Worm (Caenorhabditis elegans): Measurements from ENCODE around the gene bre-5.

The bre-5 gene

ce11 chrIV:12044844-12045738, 5.9 kb downstream of the bre-5 start:
- no peak for TF ChIP-seq snpc-4 (tag; optimal IDR thresholded peaks at IDR 0.05)
- no peak for TF ChIP-seq nhr-2 (tag; optimal IDR thresholded peaks at IDR 0.05)
- TF ChIP-seq ceh-43 (GFP tag; optimal IDR thresholded peaks at IDR 0.05), result no peak
- TF ChIP-seq cnd-1 (tag; optimal IDR thresholded peaks at IDR 0.05), result no peak
- no peak for TF ChIP-seq mls-2 (tag; optimal IDR thresholded peaks at IDR 0.05)
- TF ChIP-seq zip-8 (tag; optimal IDR thresholded peaks at IDR 0.05), result peak; percentile 84
- TF ChIP-seq tbx-8 (GFP tag; optimal IDR thresholded peaks at IDR 0.05), result no peak
- peak; percentile 42 for TF ChIP-seq elt-1 (tag; optimal IDR thresholded peaks at IDR 0.05; ENCODE audit: borderline replicate concordance, insufficient read depth)
- TF ChIP-seq mab-5 (tag; optimal IDR thresholded peaks at IDR 0.05), result no peak
- TF ChIP-seq bed-3 (GFP tag; optimal IDR thresholded peaks at IDR 0.05), result no peak
- TF ChIP-seq nhr-76 (tag; optimal IDR thresholded peaks at IDR 0.05), result no peak
- TF ChIP-seq sem-2 (GFP tag; optimal IDR thresholded peaks at IDR 0.05), result no peak
- TF ChIP-seq nhr-237 (tag; optimal IDR thresholded peaks at IDR 0.05), result no peak
- no peak for TF ChIP-seq lsy-2 (tag; optimal IDR thresholded peaks at IDR 0.05)
- TF ChIP-seq unc-62 (GFP tag; optimal IDR thresholded peaks at IDR 0.05), result no peak
- TF ChIP-seq ham-2 (GFP tag; optimal IDR thresholded peaks at IDR 0.05), result no peak

DNA sequence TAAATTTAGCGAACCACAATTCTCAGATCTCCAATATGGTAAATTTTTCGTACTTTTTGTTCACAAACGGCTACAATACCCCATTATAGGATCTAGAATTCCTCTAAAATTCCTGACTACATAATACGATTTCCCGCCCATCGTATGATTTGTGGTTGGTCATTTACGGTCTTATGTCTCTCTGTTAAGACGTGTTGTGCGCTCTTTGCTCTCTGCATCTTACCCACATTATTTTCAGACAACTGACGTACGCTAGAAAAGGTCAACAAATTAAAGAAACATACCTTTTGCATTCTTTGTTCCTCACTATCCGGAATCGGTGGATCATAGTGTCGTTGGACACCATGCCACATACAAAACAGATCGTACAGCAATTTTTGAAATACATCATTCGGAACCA, 8.0 kb downstream of the bre-5 start:
- TF ChIP-seq elt-1 (tag; optimal IDR thresholded peaks at IDR 0.05; ENCODE audit: borderline replicate concordance, insufficient read depth) (no peak), snpc-4 (tag; optimal IDR thresholded peaks at IDR 0.05) (no peak)

- TF ChIP-seq ceh-83 (GFP tag; optimal IDR thresholded peaks at IDR 0.05) (no peak), ztf-11 (tag; optimal IDR thresholded peaks at IDR 0.05) (no peak), blmp-1 (tag; optimal IDR thresholded peaks at IDR 0.05) (no peak), unc-62 (GFP tag; optimal IDR thresholded peaks at IDR 0.05) (no peak), M03D4.4 (tag; optimal IDR thresholded peaks at IDR 0.05) (no peak), snpc-4 (tag; optimal IDR thresholded peaks at IDR 0.05) (no peak), ces-1 (GFP tag; optimal IDR thresholded peaks at IDR 0.05) (no peak), unc-39 (tag; optimal IDR thresholded peaks at IDR 0.05) (no peak), pha-4 (tag; optimal IDR thresholded peaks at IDR 0.05) (no peak), ceh-39 (tag; optimal IDR thresholded peaks at IDR 0.05) (no peak), mep-1 (tag; optimal IDR thresholded peaks at IDR 0.05) (no peak), mls-2 (tag; optimal IDR thresholded peaks at IDR 0.05) (no peak), sem-2 (GFP tag; optimal IDR thresholded peaks at IDR 0.05) (no peak), unc-120 (tag; optimal IDR thresholded peaks at IDR 0.05; ENCODE audit: poor library complexity, severe bottlenecking) (no peak), mab-5 (tag; optimal IDR thresholded peaks at IDR 0.05) (no peak)
Observed at ce11 chrIV:12040431-12040830, 10.6 kb downstream of the bre-5 start.

DNA sequence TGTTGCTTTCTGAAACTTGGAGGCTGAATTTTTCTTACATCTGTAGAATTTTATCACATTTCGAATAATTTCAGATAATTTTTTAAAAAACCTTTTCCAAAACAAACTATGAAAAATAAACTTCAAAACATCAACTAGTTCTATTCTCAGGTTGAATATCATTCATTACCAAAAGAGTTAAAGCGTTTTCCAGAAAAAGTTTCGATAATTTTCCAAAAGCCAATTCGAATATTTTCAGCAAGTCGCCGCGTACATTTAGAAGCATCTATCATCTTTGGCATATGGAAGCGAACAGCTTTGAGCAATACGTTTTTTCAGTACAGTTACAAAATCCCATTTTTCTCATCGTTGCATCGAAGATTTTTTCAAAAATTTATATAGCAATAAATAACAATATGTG, 14.1 kb downstream of the bre-5 start:
- no peak for TF ChIP-seq ceh-39 (tag; optimal IDR thresholded peaks at IDR 0.05)
- TF ChIP-seq tbx-8 (GFP tag; optimal IDR thresholded peaks at IDR 0.05), result no peak
- TF ChIP-seq bed-3 (GFP tag; optimal IDR thresholded peaks at IDR 0.05), result no peak
- no peak for TF ChIP-seq ham-2 (GFP tag; optimal IDR thresholded peaks at IDR 0.05)
- TF ChIP-seq snpc-4 (tag; optimal IDR thresholded peaks at IDR 0.05), result no peak
- no peak for TF ChIP-seq sem-2 (GFP tag; optimal IDR thresholded peaks at IDR 0.05)

DNA sequence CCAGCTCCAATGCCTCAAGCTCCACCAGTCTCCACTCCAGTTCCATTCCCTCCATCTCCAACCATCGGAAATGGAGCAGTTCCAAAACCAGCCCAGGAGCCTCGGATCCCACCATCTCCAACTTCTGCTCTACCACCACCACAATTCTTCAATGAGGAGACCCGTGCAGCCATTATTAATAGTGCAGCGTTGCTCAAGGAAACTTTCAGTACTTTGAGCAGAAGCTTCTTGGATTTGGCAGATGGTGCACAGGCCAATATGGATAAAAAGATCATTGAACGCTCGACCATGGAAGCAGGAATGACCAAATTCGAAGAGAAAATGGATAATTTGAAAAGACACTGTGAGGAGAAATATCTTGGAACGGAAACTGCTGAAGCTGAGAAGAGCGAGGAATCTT, 15.6 kb downstream of the bre-5 start:
- TF ChIP-seq bed-3 (GFP tag; optimal IDR thresholded peaks at IDR 0.05) (no peak), lin-32 (GFP tag; optimal IDR thresholded peaks at IDR 0.05) (no peak), elt-1 (tag; optimal IDR thresholded peaks at IDR 0.05; ENCODE audit: borderline replicate concordance, insufficient read depth) (no peak), drap-1 (GFP tag; optimal IDR thresholded peaks at IDR 0.05) (no peak), unc-39 (tag; optimal IDR thresholded peaks at IDR 0.05) (no peak)

ce11 chrIV:12034776-12035175, 16.2 kb downstream of the bre-5 start:
- no peak for TF ChIP-seq ceh-83 (GFP tag; optimal IDR thresholded peaks at IDR 0.05)
- TF ChIP-seq nhr-12 (tag; optimal IDR thresholded peaks at IDR 0.05), result no peak

Data from whole organism, mixed stage, embryonic.